Worm (Caenorhabditis elegans) whole organism, early embryonic: ENCODE data around the gene srxa-6.

Source experiments
- F13C5.2 ChIP-seq: sonication (generic microtip); optimal IDR thresholded peaks from 2 replicates; lab custom pipeline; 2017; ENCODE audit warnings: mild to moderate bottlenecking, missing genetic modification characterization, inconsistent platforms, missing compliant biosample characterization
- aly-1 ChIP-seq: sonication (generic microtip); optimal IDR thresholded peaks from 2 replicates; lab custom pipeline; 2016; ENCODE audit warnings: missing genetic modification characterization, missing compliant biosample characterization
- ama-1 ChIP-seq: fragments of 150-350 bp; optimal IDR thresholded peaks from 2 replicates; lab custom pipeline; 2014
- hmg-4 ChIP-seq: fragments of 200-800 bp; sonication (Bioruptor generic); optimal IDR thresholded peaks from 2 replicates; lab custom pipeline; 2018; ENCODE audit warnings: mild to moderate bottlenecking, missing genetic modification characterization, missing compliant biosample characterization
- tra-4 ChIP-seq: sonication (generic microtip); optimal IDR thresholded peaks from 2 replicates; lab custom pipeline; 2017; ENCODE audit warnings: missing genetic modification characterization, missing compliant biosample characterization

ce11 chrV:20685383-20685782 lies 49.4 kb upstream of the srxa-6 start, which contains the start of gene klf-2:
- TF ChIP-seq hmg-4 (GFP tag; lab: Kevin White, UChicago) (no peak), F13C5.2 (no peak), aly-1 (no peak), ama-1 (lab: Kevin White, UChicago) (no peak), tra-4 (no peak)
